Worm (Caenorhabditis elegans) whole organism, mixed stage, embryonic: ENCODE results near the gene mecr-1.
A peak's percentile ranks its signal among the peaks of the same experiment; 100 is the strongest.

Experiments used
- M03D4.4 ChIP-seq: sonication (generic microtip); optimal IDR thresholded peaks from 2 replicates; lab custom pipeline; 2017; ENCODE audit warnings: mild to moderate bottlenecking, missing genetic modification characterization, missing compliant biosample characterization
- bed-3 ChIP-seq: fragments of 200-800 bp; sonication (Bioruptor generic); optimal IDR thresholded peaks from 3 replicates; lab custom pipeline; 2018; ENCODE audit warnings: mild to moderate bottlenecking, missing genetic modification characterization, moderate library complexity, missing compliant biosample characterization
- blmp-1 ChIP-seq: fragments of 150-350 bp; optimal IDR thresholded peaks from 2 replicates; lab custom pipeline; 2014; ENCODE audit warnings: missing biosample characterization, missing genetic modification characterization
- ceh-39 ChIP-seq: fragments of 150-350 bp; optimal IDR thresholded peaks from 2 replicates; lab custom pipeline; 2014; ENCODE audit warnings: missing biosample characterization, missing genetic modification characterization
- ceh-43 ChIP-seq: fragments of 200-800 bp; sonication (Bioruptor generic); optimal IDR thresholded peaks from 2 replicates; lab custom pipeline; 2018; ENCODE audit warnings: mild to moderate bottlenecking, missing genetic modification characterization, moderate library complexity, missing compliant biosample characterization
- ceh-83 ChIP-seq: fragments of 200-800 bp; sonication (Bioruptor generic); optimal IDR thresholded peaks from 2 replicates; lab custom pipeline; 2018; ENCODE audit warnings: mild to moderate bottlenecking, missing genetic modification characterization, missing compliant biosample characterization
- ces-1 ChIP-seq: fragments of 150-350 bp; optimal IDR thresholded peaks from 2 replicates; lab custom pipeline; 2014; ENCODE audit warnings: missing biosample characterization, missing genetic modification reagents, missing genetic modification characterization
- cnd-1 ChIP-seq: fragments of 200-800 bp; sonication (Bioruptor generic); optimal IDR thresholded peaks from 2 replicates; lab custom pipeline; 2018; ENCODE audit warnings: mild to moderate bottlenecking, missing genetic modification characterization, missing compliant biosample characterization
- drap-1 ChIP-seq: fragments of 200-800 bp; sonication (Bioruptor generic); optimal IDR thresholded peaks from 3 replicates; lab custom pipeline; 2018; ENCODE audit warnings: mild to moderate bottlenecking, missing genetic modification characterization, missing compliant biosample characterization
- elt-1 ChIP-seq: sonication (generic microtip); optimal IDR thresholded peaks from 2 replicates; lab custom pipeline; 2017; ENCODE audit warnings: missing genetic modification characterization, mild to moderate bottlenecking, missing compliant biosample characterization, antibody characterized with exemption, moderate library complexity, borderline replicate concordance; ENCODE audit not compliant: insufficient read depth
- elt-3 ChIP-seq: fragments of 150-350 bp; optimal IDR thresholded peaks from 2 replicates; lab custom pipeline; 2014; ENCODE audit warnings: missing biosample characterization, missing genetic modification characterization
- flh-1 ChIP-seq: fragments of 200-800 bp; sonication (Bioruptor generic); optimal IDR thresholded peaks from 2 replicates; lab custom pipeline; 2018; ENCODE audit warnings: mild to moderate bottlenecking, missing genetic modification characterization, moderate library complexity, missing compliant biosample characterization
- ham-2 ChIP-seq: fragments of 200-800 bp; sonication (Bioruptor generic); optimal IDR thresholded peaks from 2 replicates; lab custom pipeline; 2018; ENCODE audit warnings: mild to moderate bottlenecking, missing genetic modification characterization, missing compliant biosample characterization
- hlh-1 ChIP-seq: fragments of 150-350 bp; optimal IDR thresholded peaks from 2 replicates; lab custom pipeline; 2014; ENCODE audit warnings: missing biosample characterization, missing genetic modification reagents, missing genetic modification characterization
- lin-13 ChIP-seq: fragments of 150-350 bp; optimal IDR thresholded peaks from 2 replicates; lab custom pipeline; 2014; ENCODE audit warnings: missing biosample characterization, missing genetic modification characterization
- lin-32 ChIP-seq: fragments of 200-800 bp; sonication (Bioruptor generic); optimal IDR thresholded peaks from 2 replicates; lab custom pipeline; 2018; ENCODE audit warnings: mild to moderate bottlenecking, missing genetic modification characterization, missing compliant biosample characterization
- lsy-2 ChIP-seq: fragments of 150-350 bp; optimal IDR thresholded peaks from 2 replicates; lab custom pipeline; 2014; ENCODE audit warnings: missing biosample characterization, missing genetic modification characterization
- mab-5 ChIP-seq: fragments of 150-350 bp; optimal IDR thresholded peaks from 2 replicates; lab custom pipeline; 2014; ENCODE audit warnings: missing biosample characterization, missing genetic modification characterization
- mep-1 ChIP-seq: fragments of 150-350 bp; optimal IDR thresholded peaks from 2 replicates; lab custom pipeline; 2017; ENCODE audit warnings: missing biosample characterization, missing genetic modification reagents, missing genetic modification characterization, inconsistent platforms
- mls-2 ChIP-seq: sonication (generic microtip); optimal IDR thresholded peaks from 2 replicates; lab custom pipeline; 2016; ENCODE audit warnings: mild to moderate bottlenecking, missing genetic modification characterization, moderate library complexity, missing compliant biosample characterization
- nhr-12 ChIP-seq: fragments of 150-350 bp; optimal IDR thresholded peaks from 2 replicates; lab custom pipeline; 2014; ENCODE audit warnings: missing biosample characterization, missing genetic modification characterization
- nhr-2 ChIP-seq: fragments of 150-350 bp; optimal IDR thresholded peaks from 2 replicates; lab custom pipeline; 2014; ENCODE audit warnings: missing biosample characterization, missing genetic modification characterization
- nhr-237 ChIP-seq: fragments of 150-350 bp; optimal IDR thresholded peaks from 2 replicates; lab custom pipeline; 2014; ENCODE audit warnings: missing biosample characterization, missing genetic modification characterization
- nhr-28 ChIP-seq: fragments of 150-350 bp; optimal IDR thresholded peaks from 2 replicates; lab custom pipeline; 2014; ENCODE audit warnings: missing biosample characterization, missing genetic modification characterization
- nhr-76 ChIP-seq: sonication (generic microtip); optimal IDR thresholded peaks from 2 replicates; lab custom pipeline; 2017; ENCODE audit warnings: missing biosample characterization, missing genetic modification characterization
- pha-4 ChIP-seq: fragments of 150-350 bp; optimal IDR thresholded peaks from 2 replicates; lab custom pipeline; 2018; ENCODE audit warnings: missing biosample characterization, missing genetic modification reagents, missing genetic modification characterization
- snpc-4 ChIP-seq: fragments of 150-350 bp; optimal IDR thresholded peaks from 2 replicates; lab custom pipeline; 2014; ENCODE audit warnings: missing biosample characterization, missing genetic modification characterization
- sptf-1 ChIP-seq: sonication (generic microtip); optimal IDR thresholded peaks from 2 replicates; lab custom pipeline; 2017; ENCODE audit warnings: mild to moderate bottlenecking, missing genetic modification characterization, moderate library complexity, missing compliant biosample characterization
- tbx-8 ChIP-seq: fragments of 200-800 bp; sonication (Bioruptor generic); optimal IDR thresholded peaks from 2 replicates; lab custom pipeline; 2018; ENCODE audit warnings: mild to moderate bottlenecking, missing genetic modification characterization, moderate library complexity, missing compliant biosample characterization
- unc-120 ChIP-seq: sonication (generic microtip); optimal IDR thresholded peaks from 2 replicates; lab custom pipeline; 2017; ENCODE audit warnings: missing genetic modification characterization, missing compliant biosample characterization; ENCODE audit not compliant: poor library complexity, severe bottlenecking
- unc-39 ChIP-seq: fragments of 150-350 bp; optimal IDR thresholded peaks from 2 replicates; lab custom pipeline; 2014; ENCODE audit warnings: missing biosample characterization, missing genetic modification characterization
- unc-62 ChIP-seq: fragments of 150-350 bp; optimal IDR thresholded peaks from 2 replicates; lab custom pipeline; 2014; ENCODE audit warnings: missing biosample characterization, missing genetic modification reagents, missing genetic modification characterization
- zip-8 ChIP-seq: fragments of 150-350 bp; optimal IDR thresholded peaks from 2 replicates; lab custom pipeline; 2014; ENCODE audit warnings: missing biosample characterization, missing genetic modification characterization
- ztf-11 ChIP-seq: fragments of 150-350 bp; optimal IDR thresholded peaks from 2 replicates; lab custom pipeline; 2014; ENCODE audit warnings: missing biosample characterization, missing genetic modification characterization

Gene mecr-1

DNA sequence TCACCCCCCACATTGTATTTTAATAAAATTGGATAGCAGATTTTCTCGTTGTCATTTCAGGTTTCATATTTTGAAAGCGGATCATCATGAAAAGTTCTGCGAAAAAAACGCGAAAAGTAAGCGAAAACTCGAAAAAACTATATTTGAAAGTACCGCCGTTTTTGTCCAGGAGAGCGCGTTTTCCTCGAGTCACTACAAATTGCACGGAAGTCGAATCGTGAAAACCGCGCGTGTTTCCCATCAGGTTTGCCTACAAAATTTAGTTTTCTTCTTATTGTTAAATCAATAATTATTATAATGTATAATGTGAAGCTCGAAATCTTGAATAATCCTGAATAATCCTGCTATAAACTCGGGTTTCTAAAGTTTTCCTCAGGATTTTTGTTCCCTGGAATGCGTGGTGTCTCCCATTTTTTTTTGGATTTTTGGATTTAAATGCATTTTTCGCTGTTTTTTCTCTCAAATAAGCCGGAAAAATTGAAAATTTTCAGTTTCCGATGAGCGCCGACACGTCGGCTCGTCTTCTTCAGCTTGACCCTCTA, 12.6 kb upstream of the mecr-1 start, which contains the start of gene btf-1 (continued):
- peak; percentile 29 for TF ChIP-seq lin-13 (tag; lab: Kevin White, UChicago)
- peak; percentile 13 for TF ChIP-seq bed-3 (GFP tag; lab: Kevin White, UChicago)
- no peak for TF ChIP-seq ceh-39 (tag; lab: Kevin White, UChicago)

- TF ChIP-seq elt-3 (tag; lab: Kevin White, UChicago), result no peak
- no peak for TF ChIP-seq lin-13 (tag; lab: Kevin White, UChicago)
- TF ChIP-seq ceh-39 (tag; lab: Kevin White, UChicago), result no peak
- no peak for TF ChIP-seq hlh-1 (tag; lab: Kevin White, UChicago)
- TF ChIP-seq blmp-1 (tag; lab: Kevin White, UChicago), result no peak
- no peak for TF ChIP-seq ztf-11 (tag; lab: Kevin White, UChicago)
- no peak for TF ChIP-seq bed-3 (GFP tag; lab: Kevin White, UChicago)
- TF ChIP-seq mep-1 (tag; lab: Kevin White, UChicago), result no peak
- no peak for TF ChIP-seq unc-120 (tag; lab: Kevin White, UChicago)
- TF ChIP-seq elt-1 (tag; lab: Kevin White, UChicago), result no peak
- no peak for TF ChIP-seq lin-32 (GFP tag; lab: Kevin White, UChicago)
- TF ChIP-seq zip-8 (tag; lab: Kevin White, UChicago), result no peak
- TF ChIP-seq unc-62 (GFP tag; lab: Kevin White, UChicago), result no peak
- TF ChIP-seq flh-1 (GFP tag; lab: Kevin White, UChicago), result no peak
- TF ChIP-seq ham-2 (GFP tag; lab: Kevin White, UChicago), result no peak
- TF ChIP-seq tbx-8 (GFP tag; lab: Kevin White, UChicago), result no peak
- no peak for TF ChIP-seq ceh-83
- TF ChIP-seq nhr-237, result no peak
Measured at ce11 chrII:13198845-13199244, 11.7 kb upstream of the mecr-1 start.

- TF ChIP-seq ceh-39 (tag; lab: Kevin White, UChicago) (no peak), hlh-1 (tag; lab: Kevin White, UChicago) (no peak), pha-4 (peak; percentile 51), bed-3 (GFP tag; lab: Kevin White, UChicago) (no peak), elt-3 (tag; lab: Kevin White, UChicago) (no peak), mep-1 (tag; lab: Kevin White, UChicago) (no peak), sptf-1 (no peak), lin-32 (GFP tag; lab: Kevin White, UChicago) (no peak), lin-13 (tag; lab: Kevin White, UChicago) (no peak), cnd-1 (tag; lab: Kevin White, UChicago) (no peak), ces-1 (peak; percentile 9), ham-2 (GFP tag; lab: Kevin White, UChicago) (no peak), lsy-2 (tag; lab: Kevin White, UChicago) (no peak), drap-1 (no peak)
- TF ChIP-seq, all 35 proteins: peak for 2
Measured at ce11 chrII:13196689-13197280, 9.7 kb upstream of the mecr-1 start.

- TF ChIP-seq ceh-43 (GFP tag; lab: Kevin White, UChicago) (no peak), nhr-2 (tag; lab: Kevin White, UChicago) (no peak), ceh-83 (no peak), ceh-39 (tag; lab: Kevin White, UChicago) (no peak), mep-1 (tag; lab: Kevin White, UChicago) (no peak), lsy-2 (tag; lab: Kevin White, UChicago) (no peak), zip-8 (tag; lab: Kevin White, UChicago) (no peak), lin-32 (GFP tag; lab: Kevin White, UChicago) (no peak), unc-39 (tag; lab: Kevin White, UChicago) (no peak), flh-1 (GFP tag; lab: Kevin White, UChicago) (no peak)
Measured at ce11 chrII:13195706-13196417, 8.7 kb upstream of the mecr-1 start.

- TF ChIP-seq mep-1 (tag; lab: Kevin White, UChicago) (peak; percentile 50), unc-39 (tag; lab: Kevin White, UChicago) (no peak), elt-3 (tag; lab: Kevin White, UChicago) (no peak), cnd-1 (tag; lab: Kevin White, UChicago) (no peak), pha-4 (peak; percentile 96), ceh-43 (GFP tag; lab: Kevin White, UChicago) (no peak), tbx-8 (GFP tag; lab: Kevin White, UChicago) (no peak), lin-32 (GFP tag; lab: Kevin White, UChicago) (no peak), hlh-1 (tag; lab: Kevin White, UChicago) (peak; percentile 69), nhr-237 (peak; percentile 36), mab-5 (tag; lab: Kevin White, UChicago) (no peak), zip-8 (tag; lab: Kevin White, UChicago) (no peak), drap-1 (no peak), M03D4.4 (tag; lab: Kevin White, UChicago) (no peak), mls-2 (tag; lab: Kevin White, UChicago) (no peak), ztf-11 (tag; lab: Kevin White, UChicago) (no peak), nhr-2 (tag; lab: Kevin White, UChicago) (no peak), unc-120 (tag; lab: Kevin White, UChicago) (peak; percentile 68), lsy-2 (tag; lab: Kevin White, UChicago) (no peak), ham-2 (GFP tag; lab: Kevin White, UChicago) (no peak), snpc-4 (tag; lab: Kevin White, UChicago) (no peak), nhr-76 (tag; lab: Kevin White, UChicago) (no peak), ces-1 (peak; percentile 76), sptf-1 (no peak), ceh-83 (no peak), nhr-12 (tag; lab: Kevin White, UChicago) (no peak), nhr-28 (no peak), blmp-1 (tag; lab: Kevin White, UChicago) (no peak)
Measured at ce11 chrII:13195163-13195562, 8.0 kb upstream of the mecr-1 start, which contains the start of gene lec-1. lec-1 (plus strand) TSS chrII:13195549.
